Fruit fly (Drosophila melanogaster) whole organism, prepupa: ENCODE measurements around the gene CG7059.

Experiments used
- CG10669 ChIP-seq: fragments of 200-800 bp; sonication (Bioruptor generic); optimal IDR thresholded peaks from 3 replicates; lab custom pipeline; 2018; ENCODE audit warnings: missing biosample characterization, mild to moderate bottlenecking, missing genetic modification characterization, moderate library complexity
- CG1621 ChIP-seq: fragments of 200-800 bp; sonication (Bioruptor generic); optimal IDR thresholded peaks from 3 replicates; lab custom pipeline; 2018; ENCODE audit warnings: missing biosample characterization, mild to moderate bottlenecking, missing genetic modification characterization
- CG31627 ChIP-seq: fragments of 200-800 bp; sonication (Bioruptor generic); optimal IDR thresholded peaks from 3 replicates; lab custom pipeline; 2016; ENCODE audit warnings: missing biosample characterization, missing genetic modification characterization
- CG6854 ChIP-seq: fragments of 200-800 bp; sonication (Bioruptor generic); optimal IDR thresholded peaks from 2 replicates; lab custom pipeline; 2017; ENCODE audit warnings: missing biosample characterization, mild to moderate bottlenecking, missing genetic modification characterization
- Hr4 ChIP-seq: fragments of 200-800 bp; sonication (Bioruptor generic); optimal IDR thresholded peaks from 3 replicates; lab custom pipeline; 2016; ENCODE audit warnings: missing biosample characterization, missing genetic modification characterization
- Sox15 ChIP-seq: fragments of 200-800 bp; sonication (Bioruptor generic); optimal IDR thresholded peaks from 3 replicates; lab custom pipeline; 2016; ENCODE audit warnings: missing biosample characterization, missing genetic modification characterization
- ss ChIP-seq, 2 experiments: fragments of 200-800 bp; sonication (Bioruptor generic); optimal IDR thresholded peaks; 2 replicates in 1 of 2; 3 replicates in 1 of 2; lab custom pipeline; 2017 to 2018; ENCODE audit warnings: mild to moderate bottlenecking in 2 of 2, missing biosample characterization in 2 of 2, missing genetic modification characterization in 2 of 2, moderate library complexity in 1 of 2

DNA sequence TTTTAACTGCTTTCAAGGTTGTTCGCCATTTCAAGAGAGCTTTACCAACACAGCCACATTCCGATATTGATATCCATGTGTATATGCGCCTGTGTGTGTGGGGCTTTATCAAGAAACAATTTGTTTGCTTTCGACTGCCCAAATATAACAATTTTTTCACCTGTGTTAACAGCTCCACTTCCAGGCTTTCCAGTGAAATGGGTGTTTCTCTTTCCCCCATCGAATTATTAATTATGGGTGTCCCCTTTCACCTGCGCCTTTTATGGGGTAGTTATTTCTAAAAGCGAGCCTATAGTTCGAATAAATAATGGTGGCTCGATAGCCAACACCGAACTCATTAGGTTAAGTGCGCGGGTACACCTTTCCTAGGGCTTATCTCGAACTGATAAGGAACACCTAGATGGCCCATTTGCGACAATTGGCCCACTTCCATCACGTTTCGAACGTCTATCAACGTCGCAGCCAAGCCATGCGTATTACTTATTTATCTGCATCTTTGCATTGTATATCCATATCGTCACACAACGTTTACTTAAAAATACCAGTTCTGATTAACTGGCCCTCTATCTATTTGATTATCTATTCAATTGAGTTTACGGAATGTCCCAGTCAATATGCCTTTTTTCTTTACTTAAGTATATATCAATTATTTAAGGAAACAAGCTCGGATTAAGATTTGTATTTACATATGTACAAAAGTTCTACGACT, 22.5 kb downstream of the CG7059 start:
- TF ChIP-seq CG1621 (tag; lab: Kevin White, UChicago) (no peak), CG6854 (GFP tag; lab: Kevin White, UChicago) (no peak), ss (GFP tag; optimal IDR thresholded peaks at IDR 0.05; lab: Kevin White, UChicago) (no peak), CG31627 (GFP tag; lab: Kevin White, UChicago) (no peak), Sox15 (no peak), CG10669 (no peak), Hr4 (no peak)
